Worm (Caenorhabditis elegans) whole organism, L4 larva: Measurements from ENCODE around the gene jud-4.

Experiments
- F26F4.8 ChIP-seq: fragments of 200-800 bp; sonication (Bioruptor generic); conservative IDR thresholded peaks from 2 replicates; pipeline ENCODE4 v1.3.6; 2022; ENCODE audit warnings: missing genetic modification characterization, missing compliant biosample characterization
- F37D6.2 ChIP-seq: sonication (generic microtip); optimal IDR thresholded peaks from 2 replicates; lab custom pipeline; 2016; ENCODE audit warnings: mild to moderate bottlenecking, missing genetic modification characterization, missing compliant biosample characterization
- F44E2.7 ChIP-seq: fragments of 200-800 bp; sonication (Bioruptor generic); IDR thresholded peaks from 2 replicates; pipeline ENCODE4 v2.1.2; 2022; ENCODE audit warnings: missing genetic modification characterization, missing compliant biosample characterization
- T26A8.4 ChIP-seq: fragments of 200-800 bp; sonication (Bioruptor generic); IDR thresholded peaks from 2 replicates; pipeline ENCODE4 v1.3.6; 2022; ENCODE audit warnings: missing genetic modification characterization, missing compliant biosample characterization
- Y105C5A.15 ChIP-seq: fragments of 200-800 bp; sonication (Bioruptor generic); IDR thresholded peaks from 2 replicates; pipeline ENCODE4 v1.3.6; 2022; ENCODE audit warnings: missing genetic modification characterization, missing compliant biosample characterization
- Y48G9A.11 ChIP-seq: fragments of 200-800 bp; sonication (Bioruptor generic); IDR thresholded peaks from 2 replicates; pipeline ENCODE4 v1.3.6; 2022; ENCODE audit warnings: missing genetic modification reagents, missing genetic modification characterization, missing compliant biosample characterization
- Y75B8A.6 ChIP-seq: fragments of 200-800 bp; sonication (Bioruptor generic); IDR thresholded peaks from 2 replicates; pipeline ENCODE4 v1.3.6; 2022; ENCODE audit warnings: missing genetic modification reagents, missing genetic modification characterization, missing compliant biosample characterization
- ZK337.2 ChIP-seq: fragments of 200-800 bp; sonication (Bioruptor generic); IDR thresholded peaks from 2 replicates; pipeline ENCODE4 v1.3.6; 2022; ENCODE audit warnings: missing genetic modification reagents, missing genetic modification characterization, missing compliant biosample characterization
- aha-1 ChIP-seq: fragments of 150-350 bp; peaks from one replicate; lab custom pipeline; 2014; ENCODE audit warnings: missing biosample characterization, missing genetic modification characterization
- aly-2 ChIP-seq: sonication (generic microtip); optimal IDR thresholded peaks from 2 replicates; lab custom pipeline; 2018; ENCODE audit warnings: missing biosample characterization, missing genetic modification characterization
- ama-1 ChIP-seq: fragments of 150-350 bp; optimal IDR thresholded peaks from 2 replicates; lab custom pipeline; 2014; ENCODE audit warnings: inconsistent platforms, mixed read lengths
- arid-1 ChIP-seq: fragments of 200-800 bp; sonication (Bioruptor generic); conservative IDR thresholded peaks from 2 replicates; pipeline ENCODE4 v1.3.6; 2022; ENCODE audit warnings: missing genetic modification reagents, missing genetic modification characterization, missing compliant biosample characterization
- ceh-32 ChIP-seq: sonication (generic microtip); optimal IDR thresholded peaks from 2 replicates; lab custom pipeline; 2016; ENCODE audit warnings: mild to moderate bottlenecking, missing genetic modification characterization, missing compliant biosample characterization; ENCODE audit not compliant: poor library complexity
- ceh-62 ChIP-seq: sonication (generic microtip); optimal IDR thresholded peaks from 2 replicates; lab custom pipeline; 2017; ENCODE audit warnings: missing biosample characterization, missing genetic modification characterization
- ceh-82 ChIP-seq: sonication (generic microtip); optimal IDR thresholded peaks from 2 replicates; lab custom pipeline; 2017; ENCODE audit warnings: missing biosample characterization, missing genetic modification characterization
- ces-1 ChIP-seq: fragments of 150-350 bp; sonication (generic microtip); optimal IDR thresholded peaks from 4 replicates; lab custom pipeline; 2014; ENCODE audit warnings: missing biosample characterization, missing genetic modification reagents, missing genetic modification characterization
- daf-12 ChIP-seq: fragments of 150-350 bp; optimal IDR thresholded peaks from 2 replicates; lab custom pipeline; 2014; ENCODE audit warnings: missing biosample characterization, missing genetic modification reagents, missing genetic modification characterization
- daf-19 ChIP-seq: fragments of 200-800 bp; sonication (Bioruptor generic); conservative IDR thresholded peaks from 2 replicates; pipeline ENCODE4 v1.3.6; 2022; ENCODE audit warnings: missing genetic modification characterization, missing compliant biosample characterization
- duxl-1 ChIP-seq: sonication (generic microtip); optimal IDR thresholded peaks from 2 replicates; lab custom pipeline; 2016; ENCODE audit warnings: mild to moderate bottlenecking, missing genetic modification characterization, moderate library complexity, missing compliant biosample characterization; ENCODE audit not compliant: poor library complexity
- egl-43 ChIP-seq: fragments of 200-800 bp; sonication (Bioruptor generic); IDR thresholded peaks from 2 replicates; pipeline ENCODE4 v1.3.6; 2022; ENCODE audit warnings: missing genetic modification reagents, missing genetic modification characterization, missing compliant biosample characterization
- gei-8 ChIP-seq: fragments of 200-800 bp; sonication (Bioruptor generic); optimal IDR thresholded peaks from 2 replicates; lab custom pipeline; 2018; ENCODE audit warnings: mild to moderate bottlenecking, missing genetic modification characterization, missing compliant biosample characterization
- hlh-30 ChIP-seq: sonication (generic microtip); optimal IDR thresholded peaks from 2 replicates; lab custom pipeline; 2017; ENCODE audit warnings: antibody characterized with exemption, mild to moderate bottlenecking, missing genetic modification characterization, missing compliant biosample characterization; ENCODE audit not compliant: insufficient read depth
- lim-7 ChIP-seq: fragments of 200-800 bp; sonication (Bioruptor generic); IDR thresholded peaks from 2 replicates; pipeline ENCODE4 v1.3.6; 2022; ENCODE audit warnings: missing genetic modification characterization, missing compliant biosample characterization
- lin-1 ChIP-seq: fragments of 200-800 bp; sonication (Bioruptor generic); IDR thresholded peaks from 2 replicates; pipeline ENCODE4 v1.3.6; 2022; ENCODE audit warnings: missing genetic modification reagents, missing genetic modification characterization, missing compliant biosample characterization
- lin-29 ChIP-seq: fragments of 200-800 bp; sonication (Bioruptor generic); IDR thresholded peaks from 2 replicates; pipeline ENCODE4 v1.3.6; 2022; ENCODE audit warnings: missing genetic modification reagents, missing genetic modification characterization, missing compliant biosample characterization
- lir-3 ChIP-seq: sonication (generic microtip); optimal IDR thresholded peaks from 2 replicates; lab custom pipeline; 2016; ENCODE audit warnings: mild to moderate bottlenecking, missing genetic modification characterization, missing compliant biosample characterization
- lsy-2 ChIP-seq, 2 experiments: fragments of 150-350 bp in 1 of 2; sonication (generic microtip) in 1 of 2; optimal IDR thresholded peaks; 2 replicates each; lab custom pipeline; 2014 to 2017; ENCODE audit warnings: missing biosample characterization in 2 of 2, missing genetic modification characterization in 2 of 2
- madf-5 ChIP-seq, 2 experiments: fragments of 200-800 bp; sonication (Bioruptor generic); IDR thresholded peaks; 2 replicates each; pipeline ENCODE4 v1.3.6; 2022; ENCODE audit warnings: missing compliant biosample characterization in 2 of 2, missing genetic modification characterization in 2 of 2
- mdl-1 ChIP-seq, 2 experiments: fragments of 150-350 bp in 1 of 2; sonication (generic microtip) in 1 of 2; optimal IDR thresholded peaks; 2 replicates each; lab custom pipeline; 2014 to 2017; ENCODE audit warnings: missing biosample characterization in 2 of 2, missing genetic modification characterization in 2 of 2
- mep-1 ChIP-seq: fragments of 150-350 bp; sonication (generic microtip); optimal IDR thresholded peaks from 3 replicates; lab custom pipeline; 2014; ENCODE audit warnings: missing biosample characterization, missing genetic modification characterization
- mes-2 ChIP-seq: sonication (generic microtip); optimal IDR thresholded peaks from 2 replicates; lab custom pipeline; 2016; ENCODE audit warnings: missing genotype, mild to moderate bottlenecking, missing genetic modification characterization, missing compliant biosample characterization; ENCODE audit not compliant: poor library complexity, severe bottlenecking
- mxl-2 ChIP-seq: fragments of 200-800 bp; sonication (Bioruptor generic); conservative IDR thresholded peaks from 2 replicates; pipeline ENCODE4 v1.3.6; 2022; ENCODE audit warnings: missing genetic modification reagents, missing genetic modification characterization, missing compliant biosample characterization
- nhr-11 ChIP-seq: fragments of 150-350 bp; optimal IDR thresholded peaks from 2 replicates; lab custom pipeline; 2014; ENCODE audit warnings: missing biosample characterization, missing genetic modification characterization
- nhr-111 ChIP-seq: fragments of 200-800 bp; sonication (Bioruptor generic); optimal IDR thresholded peaks from 2 replicates; lab custom pipeline; 2018; ENCODE audit warnings: mild to moderate bottlenecking, missing genetic modification characterization, missing compliant biosample characterization
- nhr-25 ChIP-seq: sonication (generic microtip); optimal IDR thresholded peaks from 2 replicates; lab custom pipeline; 2017; ENCODE audit warnings: missing genetic modification characterization, mild to moderate bottlenecking, missing compliant biosample characterization, antibody characterized with exemption, moderate library complexity, borderline replicate concordance; ENCODE audit not compliant: insufficient read depth
- nhr-41 ChIP-seq: fragments of 200-800 bp; sonication (Bioruptor generic); IDR thresholded peaks from 2 replicates; pipeline ENCODE4 v1.3.6; 2022; ENCODE audit warnings: missing genetic modification reagents, missing genetic modification characterization, missing compliant biosample characterization
- nhr-42 ChIP-seq: fragments of 200-800 bp; sonication (Bioruptor generic); IDR thresholded peaks from 2 replicates; pipeline ENCODE4 v1.3.6; 2022; ENCODE audit warnings: missing genetic modification characterization, missing compliant biosample characterization
- nhr-6 ChIP-seq: fragments of 150-350 bp; optimal IDR thresholded peaks from 2 replicates; lab custom pipeline; 2014; ENCODE audit warnings: missing biosample characterization, missing genetic modification characterization
- nhr-76 ChIP-seq: fragments of 150-350 bp; optimal IDR thresholded peaks from 2 replicates; lab custom pipeline; 2014; ENCODE audit warnings: missing biosample characterization, missing genetic modification characterization
- saeg-2 ChIP-seq: fragments of 200-800 bp; sonication (Bioruptor generic); IDR thresholded peaks from 2 replicates; pipeline ENCODE4 v1.3.6; 2022; ENCODE audit warnings: missing genetic modification reagents, missing genetic modification characterization, missing compliant biosample characterization
- sdz-12 ChIP-seq: fragments of 200-800 bp; sonication (Bioruptor generic); optimal IDR thresholded peaks from 2 replicates; lab custom pipeline; 2018; ENCODE audit warnings: mild to moderate bottlenecking, missing genetic modification characterization, missing compliant biosample characterization
- set-16 ChIP-seq: fragments of 200-800 bp; sonication (Bioruptor generic); IDR thresholded peaks from 2 replicates; pipeline ENCODE4 v1.3.6; 2022; ENCODE audit warnings: missing genetic modification reagents, missing genetic modification characterization, missing compliant biosample characterization
- snpc-1.2 ChIP-seq: fragments of 200-800 bp; sonication (Bioruptor generic); IDR thresholded peaks from 2 replicates; pipeline ENCODE4 v1.3.6; 2022; ENCODE audit warnings: missing genetic modification reagents, missing genetic modification characterization, missing compliant biosample characterization
- spr-3 ChIP-seq: fragments of 200-800 bp; sonication (Bioruptor generic); optimal IDR thresholded peaks from 2 replicates; lab custom pipeline; 2018; ENCODE audit warnings: mild to moderate bottlenecking, missing genetic modification characterization, missing compliant biosample characterization
- tag-97 ChIP-seq: fragments of 200-800 bp; sonication (Bioruptor generic); IDR thresholded peaks from 2 replicates; pipeline ENCODE4 v1.3.6; 2022; ENCODE audit warnings: missing genetic modification characterization, missing compliant biosample characterization
- tra-1 ChIP-seq: fragments of 200-800 bp; sonication (Bioruptor generic); IDR thresholded peaks from 2 replicates; pipeline ENCODE4 v1.3.6; 2022; ENCODE audit warnings: missing genetic modification reagents, missing genetic modification characterization, missing compliant biosample characterization
- vab-7 ChIP-seq: fragments of 200-800 bp; sonication (Bioruptor generic); IDR thresholded peaks from 2 replicates; pipeline ENCODE4 v1.3.6; 2022; ENCODE audit warnings: missing genetic modification reagents, missing genetic modification characterization, missing compliant biosample characterization
- zip-11 ChIP-seq: fragments of 200-800 bp; sonication (Bioruptor generic); IDR thresholded peaks from 2 replicates; pipeline ENCODE4 v1.3.6; 2022; ENCODE audit warnings: missing genetic modification characterization, missing compliant biosample characterization
- zip-2 ChIP-seq: fragments of 150-350 bp; optimal IDR thresholded peaks from 2 replicates; lab custom pipeline; 2014; ENCODE audit warnings: missing biosample characterization, missing genetic modification characterization
- ztf-7 ChIP-seq: fragments of 150-350 bp; optimal IDR thresholded peaks from 2 replicates; lab custom pipeline; 2014; ENCODE audit warnings: missing biosample characterization, missing genetic modification characterization

jud-4 gene

DNA sequence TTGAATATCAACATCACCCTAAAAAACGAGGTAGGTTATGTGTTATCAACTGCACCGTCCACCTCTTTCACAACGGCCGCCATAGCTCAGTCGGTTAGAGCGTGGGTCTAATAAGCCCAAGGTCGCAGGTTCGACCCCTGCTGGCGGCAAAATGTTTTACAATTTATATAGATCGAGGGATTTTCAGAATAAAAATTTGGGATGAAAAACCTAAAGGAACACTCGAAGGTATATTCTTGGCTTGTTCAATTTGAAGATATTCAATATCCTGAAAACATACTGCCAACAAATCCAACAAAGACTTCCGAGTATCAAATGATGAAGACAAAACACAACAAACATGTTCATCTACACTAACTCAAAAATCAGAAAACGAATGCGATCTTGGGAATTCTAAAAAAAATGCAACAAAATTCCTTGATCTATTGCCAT lies 13.5 kb downstream of the jud-4 start (continued):
- TF ChIP-seq nhr-42 (GFP tag; lab: Robert Waterston, UW) (no peak), nhr-76 (no peak), ama-1 (lab: Kevin White, UChicago) (no peak), spr-3 (GFP tag; lab: Kevin White, UChicago) (peak; percentile 48), nhr-11 (no peak), mep-1 (peak; percentile 33), egl-43 (GFP tag; lab: Robert Waterston, UW) (no peak; the same call in 1 of the 2 replicates), gei-8 (GFP tag; lab: Kevin White, UChicago) (peak; percentile 51), vab-7 (peak; percentile 86), F26F4.8 (GFP tag; lab: Robert Waterston, UW) (peak; percentile 65; the same call in 1 of the 2 replicates), ZK337.2 (GFP tag; lab: Robert Waterston, UW) (0 out of 2 replicates have a peak, but pooled peaks have one; percentile 38), aly-2 (no peak), mdl-1 (tag; optimal IDR thresholded peaks at IDR 0.05; lab: Kevin White, UChicago) (no peak), nhr-41 (peak; percentile 63; the same call in 1 of the 2 replicates), F37D6.2 (tag; lab: Kevin White, UChicago) (no peak), daf-12 (tag; lab: Kevin White, UChicago) (no peak), ceh-32 (tag; lab: Kevin White, UChicago) (no peak), lin-29 (GFP tag; lab: Robert Waterston, UW) (no peak), duxl-1 (tag; lab: Kevin White, UChicago) (peak; percentile 72), nhr-25 (tag; lab: Kevin White, UChicago) (peak; percentile 41), zip-2 (tag; lab: Kevin White, UChicago) (peak; percentile 62), arid-1 (GFP tag; lab: Robert Waterston, UW) (peak; percentile 84), ces-1 (GFP tag; lab: Kevin White, UChicago) (no peak), saeg-2 (GFP tag; lab: Robert Waterston, UW) (0 out of 2 replicates have a peak, but pooled peaks have one; percentile 26), lin-1 (GFP tag; lab: Robert Waterston, UW) (peak; percentile 63; the same call in 1 of the 2 replicates), mxl-2 (no peak), daf-19 (GFP tag; lab: Robert Waterston, UW) (no peak), set-16 (GFP tag; lab: Robert Waterston, UW) (peak; percentile 4; the same call in 1 of the 2 replicates), ceh-62 (tag; lab: Kevin White, UChicago) (no peak), zip-11 (GFP tag; lab: Robert Waterston, UW) (no peak), hlh-30 (tag; lab: Kevin White, UChicago) (peak; percentile 9), ceh-82 (tag; lab: Kevin White, UChicago) (no peak), F44E2.7 (no peak), Y48G9A.11 (0 out of 2 replicates have a peak, but pooled peaks have one; percentile 28), mes-2 (tag; lab: Kevin White, UChicago) (peak; percentile 74), lim-7 (GFP tag; lab: Robert Waterston, UW) (peak; percentile 95), nhr-6 (tag; lab: Kevin White, UChicago) (no peak), Y105C5A.15 (GFP tag; lab: Robert Waterston, UW) (0 out of 2 replicates have a peak, but pooled peaks have one; percentile 27), Y75B8A.6 (GFP tag; lab: Robert Waterston, UW) (no peak), tra-1 (0 out of 2 replicates have a peak, but pooled peaks have one; percentile 51), madf-5 (GFP tag; IDR thresholded peaks at IDR 0.05; lab: Robert Waterston, UW) (peak in 1 of 2 experiments; percentile 68; a peak in 1 of 4 replicates), lir-3 (tag; lab: Kevin White, UChicago) (peak; percentile 65), snpc-1.2 (GFP tag; lab: Robert Waterston, UW) (peak; percentile 80), ztf-7 (peak; percentile 37), sdz-12 (peak; percentile 38), aha-1 (tag; lab: Kevin White, UChicago) (peak; percentile 64), tag-97 (GFP tag; lab: Robert Waterston, UW) (no peak), nhr-111 (GFP tag; lab: Kevin White, UChicago) (no peak), T26A8.4 (GFP tag; lab: Robert Waterston, UW) (no peak), lsy-2 (tag; optimal IDR thresholded peaks at IDR 0.05; lab: Kevin White, UChicago) (no peak)
